Worm (Caenorhabditis elegans) whole organism, L4 larva: ENCODE data around the gene spk-1.

ENCODE experiments used
- Y5F2A.4 ChIP-seq: fragments of 200-800 bp; sonication (Bioruptor generic); optimal IDR thresholded peaks from 2 replicates; lab custom pipeline; 2018; ENCODE audit warnings: mild to moderate bottlenecking, missing genetic modification characterization, missing compliant biosample characterization
- aha-1 ChIP-seq: fragments of 150-350 bp; peaks from one replicate; lab custom pipeline; 2014; ENCODE audit warnings: missing biosample characterization, missing genetic modification characterization
- arid-1 ChIP-seq: fragments of 200-800 bp; sonication (Bioruptor generic); conservative IDR thresholded peaks from 2 replicates; pipeline ENCODE4 v1.3.6; 2022; ENCODE audit warnings: missing genetic modification reagents, missing genetic modification characterization, missing compliant biosample characterization
- ceh-20 ChIP-seq: fragments of 200-800 bp; sonication (Bioruptor generic); IDR thresholded peaks from 2 replicates; pipeline ENCODE4 v1.3.6; 2022; ENCODE audit warnings: missing genetic modification reagents, missing genetic modification characterization, missing compliant biosample characterization
- ceh-28 ChIP-seq: fragments of 150-350 bp; optimal IDR thresholded peaks from 2 replicates; lab custom pipeline; 2014; ENCODE audit warnings: missing biosample characterization, missing genetic modification reagents, missing genetic modification characterization
- ceh-32 ChIP-seq: sonication (generic microtip); optimal IDR thresholded peaks from 2 replicates; lab custom pipeline; 2016; ENCODE audit warnings: mild to moderate bottlenecking, missing genetic modification characterization, missing compliant biosample characterization; ENCODE audit not compliant: poor library complexity
- ceh-62 ChIP-seq: sonication (generic microtip); optimal IDR thresholded peaks from 2 replicates; lab custom pipeline; 2017; ENCODE audit warnings: missing biosample characterization, missing genetic modification characterization
- ctbp-1 ChIP-seq: fragments of 200-800 bp; sonication (Bioruptor generic); IDR thresholded peaks from 2 replicates; pipeline ENCODE4 v1.3.6; 2022; ENCODE audit warnings: missing genetic modification reagents, missing genetic modification characterization, missing compliant biosample characterization
- daf-8 ChIP-seq: fragments of 200-800 bp; sonication (Bioruptor generic); IDR thresholded peaks from 2 replicates; pipeline ENCODE4 v1.3.6; 2022; ENCODE audit warnings: missing genetic modification characterization, missing compliant biosample characterization
- dmd-6 ChIP-seq: fragments of 200-800 bp; sonication (Bioruptor generic); IDR thresholded peaks from 2 replicates; pipeline ENCODE4 v1.3.6; 2022; ENCODE audit warnings: missing genetic modification reagents, missing genetic modification characterization, missing compliant biosample characterization
- dve-1 ChIP-seq: sonication (generic microtip); optimal IDR thresholded peaks from 2 replicates; lab custom pipeline; 2017; ENCODE audit warnings: antibody characterized with exemption, mild to moderate bottlenecking, missing genetic modification characterization, missing compliant biosample characterization; ENCODE audit not compliant: insufficient read depth
- hif-1 ChIP-seq, 2 experiments: sonication (generic microtip); optimal IDR thresholded peaks; 2 replicates each; lab custom pipeline; 2016 to 2017; ENCODE audit warnings: missing compliant biosample characterization in 2 of 2, missing genetic modification characterization in 2 of 2, missing genetic modification reagents in 2 of 2, missing genotype in 2 of 2, mild to moderate bottlenecking in 1 of 2
- hlh-30 ChIP-seq: sonication (generic microtip); optimal IDR thresholded peaks from 2 replicates; lab custom pipeline; 2017; ENCODE audit warnings: antibody characterized with exemption, mild to moderate bottlenecking, missing genetic modification characterization, missing compliant biosample characterization; ENCODE audit not compliant: insufficient read depth
- lin-13 ChIP-seq: fragments of 150-350 bp; optimal IDR thresholded peaks from 2 replicates; lab custom pipeline; 2014; ENCODE audit warnings: missing biosample characterization, missing genetic modification reagents, missing genetic modification characterization
- lin-15B ChIP-seq: fragments of 150-350 bp; sonication (generic microtip); optimal IDR thresholded peaks from 3 replicates; lab custom pipeline; 2014; ENCODE audit warnings: missing biosample characterization, missing genetic modification characterization
- lin-29 ChIP-seq: fragments of 200-800 bp; sonication (Bioruptor generic); IDR thresholded peaks from 2 replicates; pipeline ENCODE4 v1.3.6; 2022; ENCODE audit warnings: missing genetic modification reagents, missing genetic modification characterization, missing compliant biosample characterization
- lin-38 ChIP-seq: fragments of 200-800 bp; sonication (Bioruptor generic); IDR thresholded peaks from 2 replicates; pipeline ENCODE4 v1.3.6; 2022; ENCODE audit warnings: missing genetic modification reagents, missing genetic modification characterization, missing compliant biosample characterization
- madf-5 ChIP-seq, 2 experiments: fragments of 200-800 bp; sonication (Bioruptor generic); IDR thresholded peaks; 2 replicates each; pipeline ENCODE4 v1.3.6; 2022; ENCODE audit warnings: missing compliant biosample characterization in 2 of 2, missing genetic modification characterization in 2 of 2
- mdl-1 ChIP-seq, 2 experiments: fragments of 150-350 bp in 1 of 2; sonication (generic microtip) in 1 of 2; optimal IDR thresholded peaks; 2 replicates each; lab custom pipeline; 2014 to 2017; ENCODE audit warnings: missing biosample characterization in 2 of 2, missing genetic modification characterization in 2 of 2
- nhr-10 ChIP-seq: fragments of 150-350 bp; optimal IDR thresholded peaks from 2 replicates; lab custom pipeline; 2014; ENCODE audit warnings: missing biosample characterization, missing genetic modification characterization
- nhr-28 ChIP-seq: fragments of 150-350 bp; optimal IDR thresholded peaks from 2 replicates; lab custom pipeline; 2014; ENCODE audit warnings: missing biosample characterization, missing genetic modification characterization
- nhr-41 ChIP-seq: fragments of 200-800 bp; sonication (Bioruptor generic); IDR thresholded peaks from 2 replicates; pipeline ENCODE4 v1.3.6; 2022; ENCODE audit warnings: missing genetic modification reagents, missing genetic modification characterization, missing compliant biosample characterization
- nhr-6 ChIP-seq: fragments of 150-350 bp; optimal IDR thresholded peaks from 2 replicates; lab custom pipeline; 2014; ENCODE audit warnings: missing biosample characterization, missing genetic modification characterization
- pha-4 ChIP-seq, 2 experiments: fragments of 150-350 bp in 1 of 2; fragments of 200-800 bp in 1 of 2; sonication (Bioruptor generic) in 1 of 2; IDR thresholded peaks in 1 of 2; optimal IDR thresholded peaks in 1 of 2; 2 replicates each; pipeline versions ENCODE4 v1.3.6 to Lab custom; 2014 to 2022; ENCODE audit warnings: missing genetic modification characterization in 2 of 2, missing genetic modification reagents in 2 of 2, missing biosample characterization in 1 of 2, missing compliant biosample characterization in 1 of 2
- pqm-1 ChIP-seq: sonication (generic microtip); optimal IDR thresholded peaks from 2 replicates; lab custom pipeline; 2017; ENCODE audit warnings: missing biosample characterization, missing genetic modification characterization
- set-16 ChIP-seq: fragments of 200-800 bp; sonication (Bioruptor generic); IDR thresholded peaks from 2 replicates; pipeline ENCODE4 v1.3.6; 2022; ENCODE audit warnings: missing genetic modification reagents, missing genetic modification characterization, missing compliant biosample characterization
- tag-97 ChIP-seq: fragments of 200-800 bp; sonication (Bioruptor generic); IDR thresholded peaks from 2 replicates; pipeline ENCODE4 v1.3.6; 2022; ENCODE audit warnings: missing genetic modification characterization, missing compliant biosample characterization
- vab-7 ChIP-seq: fragments of 200-800 bp; sonication (Bioruptor generic); IDR thresholded peaks from 2 replicates; pipeline ENCODE4 v1.3.6; 2022; ENCODE audit warnings: missing genetic modification reagents, missing genetic modification characterization, missing compliant biosample characterization
- zfp-2 ChIP-seq: sonication (generic microtip); optimal IDR thresholded peaks from 2 replicates; lab custom pipeline; 2016; ENCODE audit warnings: mild to moderate bottlenecking, missing genetic modification characterization, missing compliant biosample characterization
- zfp-3 ChIP-seq: fragments of 200-800 bp; sonication (Bioruptor generic); conservative IDR thresholded peaks from 2 replicates; pipeline ENCODE4 v1.3.6; 2022; ENCODE audit warnings: missing genetic modification reagents, missing genetic modification characterization, missing compliant biosample characterization
- ztf-7 ChIP-seq: fragments of 150-350 bp; optimal IDR thresholded peaks from 2 replicates; lab custom pipeline; 2014; ENCODE audit warnings: missing biosample characterization, missing genetic modification characterization

spk-1 gene

DNA sequence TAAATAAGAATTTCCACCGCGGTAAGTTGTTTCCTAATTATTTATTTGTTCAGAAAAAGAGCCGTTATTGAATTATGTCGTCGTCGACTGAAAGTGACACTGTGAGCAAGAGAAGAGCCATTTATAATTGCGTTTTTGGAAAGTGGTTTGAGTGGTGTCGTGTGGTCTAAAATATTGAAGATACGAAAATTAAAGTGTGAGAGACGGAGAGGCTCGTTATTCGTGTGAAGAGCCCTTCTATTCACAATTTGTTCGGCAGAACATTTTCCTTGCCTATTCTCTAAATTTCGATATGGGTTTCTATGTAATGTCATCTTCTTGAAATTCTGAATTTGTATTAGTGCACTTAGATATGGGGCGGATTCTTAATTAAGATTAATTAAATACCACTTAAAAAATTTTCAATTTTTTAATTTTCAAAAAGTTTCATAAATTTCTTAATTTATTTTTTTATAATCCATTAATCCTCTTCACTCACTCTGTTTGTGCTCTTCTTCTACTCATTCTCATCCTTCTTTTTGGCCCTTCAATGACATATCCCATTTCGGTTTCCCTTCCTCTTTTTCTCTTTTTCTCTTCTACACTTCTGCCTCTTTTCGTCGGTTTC is 53.5 kb downstream of the spk-1 start (continued):
- TF ChIP-seq lin-13 (GFP tag; lab: Kevin White, UChicago), result peak; percentile 38
- no peak for TF ChIP-seq tag-97
- no peak for TF ChIP-seq pqm-1 (tag; lab: Kevin White, UChicago)
- peak; percentile 55 for TF ChIP-seq ctbp-1 (GFP tag; lab: Robert Waterston, UW)
- TF ChIP-seq nhr-6 (tag; lab: Kevin White, UChicago), result peak; percentile 30
- no peak for TF ChIP-seq zfp-2
- no peak for TF ChIP-seq nhr-10 (tag; lab: Kevin White, UChicago)
- TF ChIP-seq lin-38 (GFP tag; lab: Robert Waterston, UW), result peak; percentile 57
- TF ChIP-seq hif-1 (tag; optimal IDR thresholded peaks at IDR 0.05; lab: Kevin White, UChicago), result no peak
- TF ChIP-seq set-16 (GFP tag; lab: Robert Waterston, UW), result no peak
- no peak for TF ChIP-seq lin-15B (tag; lab: Kevin White, UChicago)
- 0 out of 2 replicates have a peak, but pooled peaks have one; percentile 6 for TF ChIP-seq dmd-6 (GFP tag; lab: Robert Waterston, UW)
- TF ChIP-seq arid-1 (GFP tag; lab: Robert Waterston, UW), result peak; percentile 40; the same call in 1 of the 2 replicates
- no peak for TF ChIP-seq ceh-28
- TF ChIP-seq lin-29, result no peak
- TF ChIP-seq pha-4 (GFP tag; IDR thresholded peaks at IDR 0.05; lab: Robert Waterston, UW), result peak; percentile 9; the same call in 1 of the 2 replicates
- TF ChIP-seq pha-4 (tag; optimal IDR thresholded peaks at IDR 0.05; lab: Kevin White, UChicago), result no peak
- TF ChIP-seq ceh-20 (GFP tag; lab: Robert Waterston, UW), result no peak
- no peak for TF ChIP-seq Y5F2A.4 (GFP tag; lab: Kevin White, UChicago)
- TF ChIP-seq madf-5 (GFP tag; IDR thresholded peaks at IDR 0.05; lab: Robert Waterston, UW), result 0 out of 4 replicates have a peak, but pooled peaks of 1 of the 2 experiments have one; percentile 17
- no peak for TF ChIP-seq daf-8 (GFP tag; lab: Robert Waterston, UW)
- TF ChIP-seq vab-7 (GFP tag; lab: Robert Waterston, UW), result no peak
- no peak for TF ChIP-seq nhr-41
- no peak for TF ChIP-seq ceh-62 (tag; lab: Kevin White, UChicago)
- peak; percentile 65; the same call in 1 of the 2 replicates for TF ChIP-seq zfp-3 (GFP tag; lab: Robert Waterston, UW)
- TF ChIP-seq, all 104 proteins: peak for 32

DNA sequence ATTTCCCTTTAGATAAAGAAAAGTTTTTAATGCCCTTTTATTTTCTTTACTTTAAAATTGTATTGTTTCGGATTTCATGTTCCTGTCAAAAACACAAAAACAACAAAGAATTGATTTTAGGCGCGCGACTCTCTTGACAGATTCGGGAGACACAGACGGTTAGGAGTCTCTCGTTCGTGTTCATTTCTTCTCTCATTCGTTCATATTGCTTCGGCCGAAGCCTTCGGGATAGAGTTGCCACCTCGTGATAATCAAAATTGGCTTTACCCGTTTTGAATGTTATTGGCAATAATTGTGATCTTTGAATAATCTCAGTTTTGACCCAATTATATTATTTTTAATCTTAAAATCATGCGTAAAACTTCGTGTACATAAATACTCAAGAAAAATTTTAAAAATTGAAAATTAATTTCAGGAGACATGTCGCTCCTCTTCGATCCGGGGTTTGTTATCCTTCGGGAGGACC is 54.7 kb downstream of the spk-1 start, which contains the start of gene F55H2.5:
TSS of gene F55H2.5 (plus strand) at position 416 of the 466 bp plus-strand sequence.
- TF ChIP-seq mdl-1 (tag; optimal IDR thresholded peaks at IDR 0.05; lab: Kevin White, UChicago) (peak in 1 of 2 experiments; percentile 20), dve-1 (no peak), aha-1 (tag; lab: Kevin White, UChicago) (peak; percentile 11), ztf-7 (no peak), hlh-30 (tag; lab: Kevin White, UChicago) (peak; percentile 76), nhr-28 (tag; lab: Kevin White, UChicago) (peak; percentile 11)

DNA sequence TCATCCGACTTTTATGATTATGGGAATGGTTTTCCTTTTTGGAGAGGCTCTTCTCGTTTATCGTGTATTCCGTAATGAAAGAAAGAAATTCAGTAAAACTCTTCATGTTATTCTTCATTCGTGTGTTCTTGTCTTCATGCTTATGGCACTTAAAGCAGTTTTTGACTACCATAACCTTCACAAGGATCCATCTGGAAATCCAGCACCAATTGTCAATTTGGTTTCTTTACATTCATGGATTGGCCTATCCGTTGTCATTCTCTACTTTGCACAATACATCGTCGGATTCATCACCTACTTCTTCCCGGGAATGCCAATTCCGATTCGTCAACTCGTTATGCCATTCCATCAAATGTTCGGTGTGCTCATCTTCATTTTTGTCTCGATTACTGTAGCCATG is 55.3 kb downstream of the spk-1 start:
- TF ChIP-seq aha-1 (tag; lab: Kevin White, UChicago) (peak; percentile 95), ceh-32 (tag; lab: Kevin White, UChicago) (no peak)
